Worm (Caenorhabditis elegans) whole organism, L4 larva: ENCODE measurements around the gene F35C11.5.
A peak's percentile ranks its signal among the peaks of the same experiment; 100 is the strongest.

ENCODE experiments used
- D1046.2 ChIP-seq: fragments of 200-800 bp; sonication (Bioruptor generic); IDR thresholded peaks from 2 replicates; pipeline ENCODE4 v1.3.6; 2022; ENCODE audit warnings: missing genetic modification characterization, missing compliant biosample characterization
- F26F4.8 ChIP-seq: fragments of 200-800 bp; sonication (Bioruptor generic); conservative IDR thresholded peaks from 2 replicates; pipeline ENCODE4 v1.3.6; 2022; ENCODE audit warnings: missing genetic modification characterization, missing compliant biosample characterization
- Y105C5A.15 ChIP-seq: fragments of 200-800 bp; sonication (Bioruptor generic); IDR thresholded peaks from 2 replicates; pipeline ENCODE4 v1.3.6; 2022; ENCODE audit warnings: missing genetic modification characterization, missing compliant biosample characterization
- Y5F2A.4 ChIP-seq: fragments of 200-800 bp; sonication (Bioruptor generic); optimal IDR thresholded peaks from 2 replicates; lab custom pipeline; 2018; ENCODE audit warnings: mild to moderate bottlenecking, missing genetic modification characterization, missing compliant biosample characterization
- ama-1 ChIP-seq: fragments of 150-350 bp; optimal IDR thresholded peaks from 2 replicates; lab custom pipeline; 2014; ENCODE audit warnings: inconsistent platforms, mixed read lengths
- arid-1 ChIP-seq: fragments of 200-800 bp; sonication (Bioruptor generic); conservative IDR thresholded peaks from 2 replicates; pipeline ENCODE4 v1.3.6; 2022; ENCODE audit warnings: missing genetic modification reagents, missing genetic modification characterization, missing compliant biosample characterization
- ceh-20 ChIP-seq: fragments of 200-800 bp; sonication (Bioruptor generic); IDR thresholded peaks from 2 replicates; pipeline ENCODE4 v1.3.6; 2022; ENCODE audit warnings: missing genetic modification reagents, missing genetic modification characterization, missing compliant biosample characterization
- daf-16 ChIP-seq, 3 experiments: sonication (generic microtip); optimal IDR thresholded peaks; 2 replicates each; lab custom pipeline; 2016 to 2017; ENCODE audit warnings: missing genetic modification characterization in 3 of 3, missing genetic modification reagents in 3 of 3, mild to moderate bottlenecking in 2 of 3, missing compliant biosample characterization in 2 of 3, missing biosample characterization in 1 of 3, moderate library complexity in 1 of 3
- dmd-6 ChIP-seq: fragments of 200-800 bp; sonication (Bioruptor generic); IDR thresholded peaks from 2 replicates; pipeline ENCODE4 v1.3.6; 2022; ENCODE audit warnings: missing genetic modification reagents, missing genetic modification characterization, missing compliant biosample characterization
- dve-1 ChIP-seq: sonication (generic microtip); optimal IDR thresholded peaks from 2 replicates; lab custom pipeline; 2017; ENCODE audit warnings: antibody characterized with exemption, mild to moderate bottlenecking, missing genetic modification characterization, missing compliant biosample characterization; ENCODE audit not compliant: insufficient read depth
- egl-27 ChIP-seq: sonication (generic microtip); optimal IDR thresholded peaks from 3 replicates; lab custom pipeline; 2017; ENCODE audit warnings: missing biosample characterization, missing genetic modification reagents, missing genetic modification characterization
- egl-43 ChIP-seq: fragments of 200-800 bp; sonication (Bioruptor generic); IDR thresholded peaks from 2 replicates; pipeline ENCODE4 v1.3.6; 2022; ENCODE audit warnings: missing genetic modification reagents, missing genetic modification characterization, missing compliant biosample characterization
- hlh-11 ChIP-seq: fragments of 200-800 bp; sonication (Bioruptor generic); optimal IDR thresholded peaks from 2 replicates; lab custom pipeline; 2018; ENCODE audit warnings: mild to moderate bottlenecking, missing genetic modification characterization, missing compliant biosample characterization
- hlh-30 ChIP-seq: sonication (generic microtip); optimal IDR thresholded peaks from 2 replicates; lab custom pipeline; 2017; ENCODE audit warnings: antibody characterized with exemption, mild to moderate bottlenecking, missing genetic modification characterization, missing compliant biosample characterization; ENCODE audit not compliant: insufficient read depth
- lin-1 ChIP-seq: fragments of 200-800 bp; sonication (Bioruptor generic); IDR thresholded peaks from 2 replicates; pipeline ENCODE4 v1.3.6; 2022; ENCODE audit warnings: missing genetic modification reagents, missing genetic modification characterization, missing compliant biosample characterization
- lsy-2 ChIP-seq, 2 experiments: fragments of 150-350 bp in 1 of 2; sonication (generic microtip) in 1 of 2; optimal IDR thresholded peaks; 2 replicates each; lab custom pipeline; 2014 to 2017; ENCODE audit warnings: missing biosample characterization in 2 of 2, missing genetic modification characterization in 2 of 2
- madf-5 ChIP-seq, 2 experiments: fragments of 200-800 bp; sonication (Bioruptor generic); IDR thresholded peaks; 2 replicates each; pipeline ENCODE4 v1.3.6; 2022; ENCODE audit warnings: missing compliant biosample characterization in 2 of 2, missing genetic modification characterization in 2 of 2
- madf-9 ChIP-seq: fragments of 200-800 bp; sonication (Bioruptor generic); conservative IDR thresholded peaks from 2 replicates; pipeline ENCODE4 v1.3.6; 2022; ENCODE audit warnings: missing genetic modification reagents, missing genetic modification characterization, missing compliant biosample characterization
- mdl-1 ChIP-seq, 2 experiments: fragments of 150-350 bp in 1 of 2; sonication (generic microtip) in 1 of 2; optimal IDR thresholded peaks; 2 replicates each; lab custom pipeline; 2014 to 2017; ENCODE audit warnings: missing biosample characterization in 2 of 2, missing genetic modification characterization in 2 of 2
- mep-1 ChIP-seq: fragments of 150-350 bp; sonication (generic microtip); optimal IDR thresholded peaks from 3 replicates; lab custom pipeline; 2014; ENCODE audit warnings: missing biosample characterization, missing genetic modification characterization
- nhr-11 ChIP-seq: fragments of 150-350 bp; optimal IDR thresholded peaks from 2 replicates; lab custom pipeline; 2014; ENCODE audit warnings: missing biosample characterization, missing genetic modification characterization
- nhr-28 ChIP-seq: fragments of 150-350 bp; optimal IDR thresholded peaks from 2 replicates; lab custom pipeline; 2014; ENCODE audit warnings: missing biosample characterization, missing genetic modification characterization
- nhr-41 ChIP-seq: fragments of 200-800 bp; sonication (Bioruptor generic); IDR thresholded peaks from 2 replicates; pipeline ENCODE4 v1.3.6; 2022; ENCODE audit warnings: missing genetic modification reagents, missing genetic modification characterization, missing compliant biosample characterization
- pha-4 ChIP-seq, 2 experiments: fragments of 150-350 bp in 1 of 2; fragments of 200-800 bp in 1 of 2; sonication (Bioruptor generic) in 1 of 2; IDR thresholded peaks in 1 of 2; optimal IDR thresholded peaks in 1 of 2; 2 replicates each; pipeline versions ENCODE4 v1.3.6 to Lab custom; 2014 to 2022; ENCODE audit warnings: missing genetic modification characterization in 2 of 2, missing genetic modification reagents in 2 of 2, missing biosample characterization in 1 of 2, missing compliant biosample characterization in 1 of 2
- pqm-1 ChIP-seq: sonication (generic microtip); optimal IDR thresholded peaks from 2 replicates; lab custom pipeline; 2017; ENCODE audit warnings: missing biosample characterization, missing genetic modification characterization
- rbr-2 ChIP-seq: sonication (generic microtip); optimal IDR thresholded peaks from 2 replicates; lab custom pipeline; 2016; ENCODE audit warnings: missing genotype, missing genetic modification characterization, missing compliant biosample characterization
- saeg-2 ChIP-seq: fragments of 200-800 bp; sonication (Bioruptor generic); IDR thresholded peaks from 2 replicates; pipeline ENCODE4 v1.3.6; 2022; ENCODE audit warnings: missing genetic modification reagents, missing genetic modification characterization, missing compliant biosample characterization
- snpc-4 ChIP-seq: fragments of 150-350 bp; optimal IDR thresholded peaks from 2 replicates; lab custom pipeline; 2014; ENCODE audit warnings: missing biosample characterization, missing genetic modification characterization
- unc-62 ChIP-seq, 3 experiments: fragments of 150-350 bp in 1 of 3; sonication (generic microtip); optimal IDR thresholded peaks in 2 of 3; peaks in 1 of 3; 1 replicate in 1 of 3; 2 replicates in 2 of 3; lab custom pipeline; 2014 to 2017; ENCODE audit warnings: missing biosample characterization in 3 of 3, missing genetic modification characterization in 3 of 3, missing genetic modification reagents in 3 of 3, missing genotype in 1 of 3
- zfp-3 ChIP-seq: fragments of 200-800 bp; sonication (Bioruptor generic); conservative IDR thresholded peaks from 2 replicates; pipeline ENCODE4 v1.3.6; 2022; ENCODE audit warnings: missing genetic modification reagents, missing genetic modification characterization, missing compliant biosample characterization

Gene F35C11.5

DNA sequence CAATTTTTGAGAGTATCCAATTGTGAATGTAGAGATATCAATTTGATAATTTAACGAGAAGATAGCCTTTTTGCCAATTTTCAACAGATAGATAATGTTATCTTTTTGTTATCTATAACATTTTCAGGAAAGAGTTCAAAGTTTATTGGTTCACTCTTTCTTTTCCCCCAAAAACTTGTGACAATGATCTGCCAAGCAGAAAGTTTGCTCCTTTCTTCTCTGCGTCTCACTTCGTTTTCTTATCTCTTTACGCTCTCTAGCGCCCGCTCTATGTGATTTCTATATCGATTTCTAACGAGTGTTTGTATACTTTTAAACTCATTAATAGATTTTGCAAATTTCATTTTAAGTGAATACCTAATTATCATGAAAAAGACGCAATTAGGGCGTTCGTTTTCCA lies 27.1 kb upstream of the F35C11.5 start:
- TF ChIP-seq daf-16 (GFP tag; optimal IDR thresholded peaks at IDR 0.05; lab: Kevin White, UChicago) (no peak), daf-16 (tag; optimal IDR thresholded peaks at IDR 0.05; lab: Kevin White, UChicago) (peak; percentile 76), lin-1 (GFP tag; lab: Robert Waterston, UW) (0 out of 2 replicates have a peak, but pooled peaks have one; percentile 13), dve-1 (tag; lab: Kevin White, UChicago) (peak; percentile 81), nhr-28 (tag; lab: Kevin White, UChicago) (peak; percentile 52), nhr-41 (GFP tag; lab: Robert Waterston, UW) (no peak), lsy-2 (tag; optimal IDR thresholded peaks at IDR 0.05; lab: Kevin White, UChicago) (peak in 1 of 2 experiments; percentile 23), pqm-1 (tag; lab: Kevin White, UChicago) (peak; percentile 48), arid-1 (GFP tag; lab: Robert Waterston, UW) (no peak), rbr-2 (tag; lab: Kevin White, UChicago) (no peak), hlh-11 (tag; lab: Kevin White, UChicago) (peak; percentile 51), mep-1 (tag; lab: Kevin White, UChicago) (peak; percentile 23), pha-4 (GFP tag; IDR thresholded peaks at IDR 0.05; lab: Robert Waterston, UW) (peak; percentile 29; the same call in 1 of the 2 replicates), pha-4 (tag; optimal IDR thresholded peaks at IDR 0.05; lab: Kevin White, UChicago) (peak; percentile 37), hlh-30 (peak; percentile 50), dmd-6 (peak; percentile 64)

DNA sequence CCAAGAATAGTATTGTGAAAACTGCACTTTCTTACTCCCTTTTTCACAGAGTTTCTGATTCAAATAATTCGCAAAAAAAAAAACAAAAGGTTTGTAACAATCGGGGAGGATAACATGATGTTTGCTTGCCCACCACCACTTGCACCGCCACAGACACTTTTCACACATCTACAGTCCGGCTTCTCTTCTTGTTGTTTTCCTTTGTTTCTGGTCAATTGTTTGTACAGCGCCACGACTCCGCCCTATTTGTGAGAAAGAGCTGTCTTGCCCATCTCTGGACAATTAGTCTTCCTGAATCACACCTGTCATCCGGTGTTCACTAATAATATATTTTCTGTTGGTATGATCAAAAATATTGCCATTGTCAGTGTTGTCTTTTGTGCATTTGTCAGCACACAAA lies 22.6 kb upstream of the F35C11.5 start, which contains the start of gene M110.9:
Gene M110.9 (plus strand): TSS at position 301 of the 400 bp plus-strand sequence.
- no peak for TF ChIP-seq dmd-6
- TF ChIP-seq saeg-2, result no peak
- no peak for TF ChIP-seq snpc-4 (tag; lab: Kevin White, UChicago)
- TF ChIP-seq lin-1 (GFP tag; lab: Robert Waterston, UW), result no peak

DNA sequence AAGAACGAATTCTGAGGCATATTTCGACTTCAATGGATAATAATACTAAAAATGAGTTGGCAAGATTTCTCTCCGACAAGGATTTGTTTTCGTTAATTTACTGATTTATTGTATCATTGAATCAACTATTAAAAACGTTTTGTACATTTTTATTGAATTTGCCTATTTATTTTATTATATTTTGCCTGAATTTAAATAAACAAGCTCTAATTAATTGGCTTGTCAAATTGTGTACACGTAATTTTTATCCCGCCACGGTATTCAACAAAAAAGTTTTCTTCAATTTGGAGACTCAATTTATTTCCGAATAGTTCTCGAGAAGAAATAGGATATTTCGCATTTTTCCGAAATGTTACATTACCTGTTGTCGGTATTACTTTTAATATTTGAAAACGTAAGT lies 21.1 kb upstream of the F35C11.5 start, which contains the start of gene M110.7:
Gene M110.7 (plus strand): TSS at position 301 of the 400 bp plus-strand sequence.
- TF ChIP-seq pqm-1 (tag; lab: Kevin White, UChicago) (no peak), madf-9 (GFP tag; lab: Robert Waterston, UW) (no peak), egl-27 (no peak), zfp-3 (GFP tag; lab: Robert Waterston, UW) (no peak), Y105C5A.15 (GFP tag; lab: Robert Waterston, UW) (no peak), snpc-4 (tag; lab: Kevin White, UChicago) (no peak), Y5F2A.4 (GFP tag; lab: Kevin White, UChicago) (no peak), ceh-20 (GFP tag; lab: Robert Waterston, UW) (no peak), lin-1 (GFP tag; lab: Robert Waterston, UW) (no peak), ama-1 (no peak), unc-62 (GFP tag; optimal IDR thresholded peaks at IDR 0.05 in 1 of 2; lab: Kevin White, UChicago) (no peak), unc-62 (tag; optimal IDR thresholded peaks at IDR 0.05; lab: Kevin White, UChicago) (no peak), saeg-2 (no peak), hlh-30 (no peak)

DNA sequence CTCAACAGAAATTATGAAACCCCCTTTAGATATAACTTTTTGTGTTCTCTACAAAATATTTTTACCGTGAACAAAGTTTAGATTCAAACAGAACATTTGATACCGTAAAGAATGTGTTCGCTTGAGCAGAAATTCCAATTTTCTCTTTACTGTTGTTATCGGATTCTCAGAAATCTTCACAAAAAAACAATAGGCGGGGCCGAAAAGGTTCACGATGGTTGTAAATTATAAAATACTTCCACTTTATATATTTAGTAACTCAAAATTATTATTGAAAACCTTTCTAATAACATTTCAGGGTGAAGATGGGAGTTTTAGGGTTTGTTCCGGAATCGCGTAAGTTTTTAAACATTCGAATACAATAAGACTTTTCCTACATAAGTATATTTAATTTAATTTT lies 15.4 kb upstream of the F35C11.5 start, which contains the start of gene nlp-5:
Gene nlp-5 (plus strand): TSS at position 301 of the 400 bp plus-strand sequence.
- TF ChIP-seq unc-62 (GFP tag; optimal IDR thresholded peaks at IDR 0.05 in 1 of 2; lab: Kevin White, UChicago), result peak in 1 of 2 experiments; percentile 61
- no peak for TF ChIP-seq unc-62 (tag; optimal IDR thresholded peaks at IDR 0.05; lab: Kevin White, UChicago)
- no peak for TF ChIP-seq nhr-11 (tag; lab: Kevin White, UChicago)
- TF ChIP-seq mdl-1 (tag; optimal IDR thresholded peaks at IDR 0.05; lab: Kevin White, UChicago), result no peak
- TF ChIP-seq madf-5 (GFP tag; IDR thresholded peaks at IDR 0.05; lab: Robert Waterston, UW), result no peak

DNA sequence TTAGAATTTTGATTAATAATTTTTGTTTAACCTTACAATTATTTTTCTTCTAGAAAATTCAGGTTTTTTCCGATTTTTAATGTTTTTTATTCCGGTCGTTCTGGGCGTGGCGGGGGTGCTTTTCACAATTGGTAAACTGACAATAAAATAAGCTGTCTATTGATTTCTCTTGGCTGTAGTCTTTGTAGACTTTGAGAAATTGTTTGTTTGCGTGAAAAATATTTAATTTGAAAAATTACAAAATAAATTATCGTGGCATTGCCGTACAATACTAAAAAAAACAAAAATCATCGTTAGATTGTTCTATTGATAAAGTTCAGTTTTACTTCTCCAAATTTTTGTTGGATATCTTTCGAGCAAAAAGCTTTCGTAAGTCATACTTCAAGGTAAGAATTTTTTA lies 7.1 kb upstream of the F35C11.5 start, which contains the start of gene F35C11.3:
Gene F35C11.3 (plus strand): TSS at position 301 of the 400 bp plus-strand sequence.
- TF ChIP-seq F26F4.8 (no peak), nhr-11 (tag; lab: Kevin White, UChicago) (no peak), D1046.2 (GFP tag; lab: Robert Waterston, UW) (no peak), egl-43 (GFP tag; lab: Robert Waterston, UW) (no peak), madf-9 (GFP tag; lab: Robert Waterston, UW) (no peak)
